Fruit fly (Drosophila melanogaster): ENCODE measurements around the gene nSMase.
A peak's percentile ranks its signal among the peaks of the same experiment; 100 is the strongest.

Gene nSMase

dm6 chr3L:3244244-3245144, 25.5 kb downstream of the nSMase start, which contains the start of gene CG12078 (continued):
- TF ChIP-seq vri (GFP tag; optimal IDR thresholded peaks at IDR 0.05) (no peak), eg (GFP tag; IDR thresholded peaks at IDR 0.05) (no peak), Met (GFP tag; optimal IDR thresholded peaks at IDR 0.05) (peak; percentile 37), Eip93F (GFP tag; optimal IDR thresholded peaks at IDR 0.05) (no peak), CG16779 (tag; optimal IDR thresholded peaks at IDR 0.05) (no peak), CG10631 (GFP tag; optimal IDR thresholded peaks at IDR 0.05) (no peak), cyc (GFP tag; optimal IDR thresholded peaks at IDR 0.05) (peak; percentile 28), esn (GFP tag; optimal IDR thresholded peaks at IDR 0.05) (peak; percentile 46), CG11902 (GFP tag; optimal IDR thresholded peaks at IDR 0.05) (no peak), CG6808 (GFP tag; optimal IDR thresholded peaks at IDR 0.05) (no peak), CG4318 (GFP tag; optimal IDR thresholded peaks at IDR 0.05) (no peak), CG6163 (GFP tag; IDR thresholded peaks at IDR 0.05) (0 out of 3 replicates have a peak, but pooled peaks have one; percentile 32)

dm6 chr3L:3245189-3245588, 26.2 kb downstream of the nSMase start:
- TF ChIP-seq CG11294 (GFP tag; IDR thresholded peaks at IDR 0.05) (no peak), Eip93F (GFP tag; optimal IDR thresholded peaks at IDR 0.05) (peak; percentile 85), salr (GFP tag; optimal IDR thresholded peaks at IDR 0.05) (peak; percentile 75 to 80), CG3919 (GFP tag; optimal IDR thresholded peaks at IDR 0.05) (peak; percentile 78), CG9139 (GFP tag; optimal IDR thresholded peaks at IDR 0.05) (peak; percentile 74), CG3032 (tag; optimal IDR thresholded peaks at IDR 0.05) (peak; percentile 92), Ets96B (tag; optimal IDR thresholded peaks at IDR 0.05) (peak; percentile 92), Blimp-1 (GFP tag; optimal IDR thresholded peaks at IDR 0.05) (peak; percentile 47), CG16779 (tag; optimal IDR thresholded peaks at IDR 0.05) (peak; percentile 86), pdm3 (GFP tag; optimal IDR thresholded peaks at IDR 0.05) (peak; percentile 86), CG8632 (GFP tag; optimal IDR thresholded peaks at IDR 0.05) (peak; percentile 92), CG7368 (GFP tag; optimal IDR thresholded peaks at IDR 0.05) (peak; percentile 49), CG31627 (GFP tag; optimal IDR thresholded peaks at IDR 0.05) (peak; percentile 79), ss (GFP tag; optimal IDR thresholded peaks at IDR 0.05) (peak; percentile 93 to 96), fd59A (GFP tag; optimal IDR thresholded peaks at IDR 0.05) (peak; percentile 90), Lpt (GFP tag; optimal IDR thresholded peaks at IDR 0.05) (peak; percentile 43), achi (GFP tag; optimal IDR thresholded peaks at IDR 0.05) (peak; percentile 87), Hr39 (GFP tag; optimal IDR thresholded peaks at IDR 0.05) (peak; percentile 78), CG6854 (GFP tag; optimal IDR thresholded peaks at IDR 0.05) (no peak), CG6276 (GFP tag; optimal IDR thresholded peaks at IDR 0.05) (no peak), dac (GFP tag; optimal IDR thresholded peaks at IDR 0.05) (no peak), svp (GFP tag) (peak; percentile 93), Eip78C (GFP tag) (peak; percentile 96), CG32006 (GFP tag; optimal IDR thresholded peaks at IDR 0.05) (peak; percentile 50), CG15336 (GFP tag; IDR thresholded peaks at IDR 0.05) (peak; percentile 67), spab (GFP tag; optimal IDR thresholded peaks at IDR 0.05) (peak; percentile 86), vri (GFP tag; optimal IDR thresholded peaks at IDR 0.05) (peak; percentile 81), Hr38 (GFP tag; optimal IDR thresholded peaks at IDR 0.05) (no peak), Sox102F (GFP tag; optimal IDR thresholded peaks at IDR 0.05) (peak; percentile 88), acj6 (GFP tag; optimal IDR thresholded peaks at IDR 0.05) (peak; percentile 88), Sox14 (GFP tag; optimal IDR thresholded peaks at IDR 0.05) (peak; percentile 71), CG34406 (GFP tag; optimal IDR thresholded peaks at IDR 0.05) (peak; percentile 89), CG6792 (GFP tag; optimal IDR thresholded peaks at IDR 0.05) (peak; percentile 87), dsx (GFP tag; optimal IDR thresholded peaks at IDR 0.05; ENCODE audit: poor library complexity, severe bottlenecking) (peak; percentile 91), CG1621 (tag; optimal IDR thresholded peaks at IDR 0.05) (peak; percentile 88), Eip75B (GFP tag; optimal IDR thresholded peaks at IDR 0.05) (peak; percentile 91), fkh (GFP tag; optimal IDR thresholded peaks at IDR 0.05) (no peak), fd85E (GFP tag; optimal IDR thresholded peaks at IDR 0.05) (no peak), lz (GFP tag; optimal IDR thresholded peaks at IDR 0.05) (peak; percentile 82)

Data from whole organism, prepupa.